Fruit fly (Drosophila melanogaster) whole organism, embryonic: ENCODE data around the gene CheA75a.
A peak's percentile ranks its signal among the peaks of the same experiment; 100 is the strongest.

Experiments used
- BEAF-32 ChIP-seq: fragments of 200-800 bp; sonication (Bioruptor generic); optimal IDR thresholded peaks from 3 replicates; lab custom pipeline; 2017; ENCODE audit warnings: missing biosample characterization, missing genetic modification characterization, mild to moderate bottlenecking, moderate library complexity, missing genetic modification reagents
- Blimp-1 ChIP-seq: fragments of 200-800 bp; sonication (Bioruptor generic); optimal IDR thresholded peaks from 3 replicates; lab custom pipeline; 2018; ENCODE audit warnings: missing biosample characterization, missing genetic modification characterization, mild to moderate bottlenecking, moderate library complexity, missing genetic modification reagents
- CG10366 ChIP-seq: fragments of 200-800 bp; sonication (Bioruptor generic); IDR thresholded peaks from 2 replicates; pipeline ENCODE4 v1.3.6; 2022; ENCODE audit warnings: missing biosample characterization, missing genetic modification characterization
- CG1233 ChIP-seq: fragments of 200-800 bp; sonication (Bioruptor generic); optimal IDR thresholded peaks from 4 replicates; lab custom pipeline; 2018; ENCODE audit warnings: missing biosample characterization, mild to moderate bottlenecking, missing genetic modification characterization
- CG12391 ChIP-seq: fragments of 200-800 bp; sonication (Bioruptor generic); optimal IDR thresholded peaks from 3 replicates; lab custom pipeline; 2018; ENCODE audit warnings: missing biosample characterization, mild to moderate bottlenecking, missing genetic modification characterization, moderate library complexity
- CG13894 ChIP-seq: fragments of 200-800 bp; sonication (Bioruptor generic); optimal IDR thresholded peaks from 3 replicates; lab custom pipeline; 2018; ENCODE audit warnings: missing biosample characterization, mild to moderate bottlenecking, missing genetic modification characterization, moderate library complexity
- CG15073 ChIP-seq: fragments of 200-800 bp; sonication (Bioruptor generic); optimal IDR thresholded peaks from 2 replicates; lab custom pipeline; 2016; ENCODE audit warnings: missing biosample characterization, missing genetic modification characterization
- CG15514 ChIP-seq: fragments of 200-800 bp; sonication (Bioruptor generic); optimal IDR thresholded peaks from 3 replicates; lab custom pipeline; 2017; ENCODE audit warnings: missing biosample characterization, missing genetic modification characterization, mild to moderate bottlenecking, moderate library complexity, missing genetic modification reagents
- CG16779 ChIP-seq: fragments of 200-800 bp; sonication (Bioruptor generic); IDR thresholded peaks from 2 replicates; pipeline ENCODE4 v1.3.6; 2022; ENCODE audit warnings: missing biosample characterization, missing genetic modification characterization
- CG18476 ChIP-seq: fragments of 200-800 bp; sonication (Bioruptor generic); optimal IDR thresholded peaks from 2 replicates; lab custom pipeline; 2016; ENCODE audit warnings: missing biosample characterization, mild to moderate bottlenecking, missing genetic modification characterization
- CG18599 ChIP-seq: fragments of 200-800 bp; sonication (Bioruptor generic); optimal IDR thresholded peaks from 3 replicates; lab custom pipeline; 2017; ENCODE audit warnings: missing biosample characterization, missing genetic modification characterization, mild to moderate bottlenecking, moderate library complexity, missing genetic modification reagents
- CG2116 ChIP-seq: fragments of 200-800 bp; sonication (Bioruptor generic); optimal IDR thresholded peaks from 3 replicates; lab custom pipeline; 2018; ENCODE audit warnings: missing biosample characterization, mild to moderate bottlenecking, missing genetic modification characterization
- CG2199 ChIP-seq: fragments of 200-800 bp; sonication (Bioruptor generic); IDR thresholded peaks from 3 replicates; pipeline ENCODE4 v1.3.6; 2022; ENCODE audit warnings: missing biosample characterization, missing genetic modification characterization
- CG2712 ChIP-seq: fragments of 200-800 bp; optimal IDR thresholded peaks from 3 replicates; lab custom pipeline; 2019; ENCODE audit warnings: missing biosample characterization, mild to moderate bottlenecking, missing genetic modification characterization, moderate library complexity
- CG31388 ChIP-seq: fragments of 200-800 bp; sonication (Bioruptor generic); optimal IDR thresholded peaks from 2 replicates; lab custom pipeline; 2016; ENCODE audit warnings: missing biosample characterization, missing genetic modification characterization
- CG32767 ChIP-seq: fragments of 200-800 bp; sonication (Bioruptor generic); IDR thresholded peaks from 2 replicates; pipeline ENCODE4 v1.3.6; 2022; ENCODE audit warnings: missing biosample characterization, missing genetic modification characterization
- CG3726 ChIP-seq: fragments of 200-800 bp; sonication (Bioruptor generic); IDR thresholded peaks from 3 replicates; pipeline ENCODE4, ENCODE4 v1.3.6; 2022; ENCODE audit warnings: missing biosample characterization, missing genetic modification characterization
- CG6854 ChIP-seq: fragments of 200-800 bp; sonication (Bioruptor generic); optimal IDR thresholded peaks from 3 replicates; lab custom pipeline; 2017; ENCODE audit warnings: missing biosample characterization, mild to moderate bottlenecking, missing genetic modification characterization
- CG7372 ChIP-seq: fragments of 200-800 bp; sonication (Bioruptor generic); IDR thresholded peaks from 2 replicates; pipeline ENCODE4 v1.3.6; 2022; ENCODE audit warnings: missing biosample characterization, missing genetic modification characterization
- CG8359 ChIP-seq: fragments of 200-800 bp; sonication (Bioruptor generic); optimal IDR thresholded peaks from 2 replicates; lab custom pipeline; 2017; ENCODE audit warnings: missing biosample characterization, mild to moderate bottlenecking, missing genetic modification characterization, borderline replicate concordance
- CG8478 ChIP-seq: fragments of >200 bp; optimal IDR thresholded peaks from 2 replicates; lab custom pipeline; 2018
- CHES-1-like ChIP-seq: fragments of 200-800 bp; sonication (Bioruptor generic); optimal IDR thresholded peaks from 2 replicates; lab custom pipeline; 2016; ENCODE audit warnings: missing biosample characterization, missing genetic modification characterization
- Dad ChIP-seq: fragments of 200-800 bp; sonication (Bioruptor generic); optimal IDR thresholded peaks from 3 replicates; lab custom pipeline; 2016; ENCODE audit warnings: missing biosample characterization, missing genetic modification characterization
- Dfd ChIP-seq, 2 experiments: fragments of >200 bp; optimal IDR thresholded peaks; 2 replicates each; lab custom pipeline; 2017; ENCODE audit warnings: missing biosample characterization in 2 of 2, missing genetic modification characterization in 2 of 2
- Dip3 ChIP-seq: fragments of 200-800 bp; sonication (Bioruptor generic); optimal IDR thresholded peaks from 3 replicates; lab custom pipeline; 2016; ENCODE audit warnings: missing biosample characterization, missing genetic modification characterization
- Fer2 ChIP-seq: fragments of 200-800 bp; sonication (Bioruptor generic); optimal IDR thresholded peaks from 2 replicates; lab custom pipeline; 2018; ENCODE audit warnings: missing biosample characterization, mild to moderate bottlenecking, missing genetic modification characterization, moderate library complexity
- Fer3 ChIP-seq: fragments of 200-800 bp; sonication (Bioruptor generic); optimal IDR thresholded peaks from 2 replicates; lab custom pipeline; 2018; ENCODE audit warnings: missing biosample characterization, mild to moderate bottlenecking, missing genetic modification characterization, moderate library complexity
- Hr39 ChIP-seq: fragments of >200 bp; optimal IDR thresholded peaks from 2 replicates; lab custom pipeline; 2017
- Mrtf ChIP-seq: fragments of 200-800 bp; sonication (Bioruptor generic); IDR thresholded peaks from 3 replicates; pipeline ENCODE4 v1.3.6; 2022; ENCODE audit warnings: missing biosample characterization, missing genetic modification characterization
- PHDP ChIP-seq: fragments of 200-800 bp; sonication (Bioruptor generic); optimal IDR thresholded peaks from 3 replicates; lab custom pipeline; 2018; ENCODE audit warnings: missing biosample characterization, mild to moderate bottlenecking, missing genetic modification characterization, moderate library complexity
- Ravus ChIP-seq: fragments of 200-800 bp; sonication (Bioruptor generic); IDR thresholded peaks from 2 replicates; pipeline ENCODE4 v1.3.6; 2022; ENCODE audit warnings: missing biosample characterization, missing genetic modification characterization
- Xbp1 ChIP-seq: fragments of 200-800 bp; sonication (Bioruptor generic); optimal IDR thresholded peaks from 3 replicates; lab custom pipeline; 2016; ENCODE audit warnings: missing biosample characterization, mild to moderate bottlenecking, missing genetic modification characterization
- YL-1 ChIP-seq: fragments of 200-800 bp; sonication (Bioruptor generic); optimal IDR thresholded peaks from 3 replicates; lab custom pipeline; 2017; ENCODE audit warnings: missing biosample characterization, mild to moderate bottlenecking, missing genetic modification characterization
- ato ChIP-seq: fragments of 200-800 bp; sonication (Bioruptor generic); IDR thresholded peaks from 2 replicates; pipeline ENCODE4 v1.3.6; 2022; ENCODE audit warnings: missing biosample characterization, missing genetic modification characterization; ENCODE audit not compliant: partially characterized antibody
- caup ChIP-seq: fragments of 200-800 bp; sonication (Bioruptor generic); optimal IDR thresholded peaks from 3 replicates; lab custom pipeline; 2017; ENCODE audit warnings: missing biosample characterization, mild to moderate bottlenecking, missing genetic modification characterization, moderate library complexity; ENCODE audit not compliant: severe bottlenecking
- cg ChIP-seq: fragments of 200-800 bp; sonication (Bioruptor generic); optimal IDR thresholded peaks from 3 replicates; lab custom pipeline; 2019; ENCODE audit warnings: missing biosample characterization, mild to moderate bottlenecking, missing genetic modification characterization, moderate library complexity
- chn ChIP-seq: fragments of 200-800 bp; sonication (Bioruptor generic); optimal IDR thresholded peaks from 2 replicates; lab custom pipeline; 2016; ENCODE audit warnings: missing biosample characterization, missing genetic modification characterization
- disco-r ChIP-seq: fragments of 200-800 bp; sonication (Bioruptor generic); optimal IDR thresholded peaks from 2 replicates; lab custom pipeline; 2016; ENCODE audit warnings: missing biosample characterization, missing genetic modification characterization
- gcm ChIP-seq: fragments of 200-800 bp; sonication (Bioruptor generic); optimal IDR thresholded peaks from 2 replicates; lab custom pipeline; 2019; ENCODE audit warnings: missing biosample characterization, mild to moderate bottlenecking, missing genetic modification characterization, moderate library complexity
- gsb ChIP-seq: fragments of 200-800 bp; sonication (Bioruptor generic); IDR thresholded peaks from 2 replicates; pipeline ENCODE4 v1.3.6; 2022; ENCODE audit warnings: missing biosample characterization, missing genetic modification characterization
- hbn ChIP-seq: fragments of 200-800 bp; sonication (Bioruptor generic); IDR thresholded peaks from 2 replicates; pipeline ENCODE4 v1.3.6; 2022; ENCODE audit warnings: missing biosample characterization, missing genetic modification characterization; ENCODE audit not compliant: partially characterized antibody
- hth ChIP-seq: fragments of >200 bp; optimal IDR thresholded peaks from 2 replicates; lab custom pipeline; 2017; ENCODE audit warnings: inconsistent platforms
- jing ChIP-seq: fragments of 200-800 bp; sonication (Bioruptor generic); optimal IDR thresholded peaks from 2 replicates; lab custom pipeline; 2018; ENCODE audit warnings: missing biosample characterization, mild to moderate bottlenecking, missing genetic modification characterization
- pb ChIP-seq: fragments of 200-800 bp; sonication (Bioruptor generic); optimal IDR thresholded peaks from 3 replicates; lab custom pipeline; 2016; ENCODE audit warnings: missing biosample characterization, missing genetic modification characterization
- pros ChIP-seq: fragments of 200-800 bp; sonication (Bioruptor generic); optimal IDR thresholded peaks from 3 replicates; lab custom pipeline; 2019; ENCODE audit warnings: missing biosample characterization, mild to moderate bottlenecking, missing genetic modification characterization, moderate library complexity
- psq ChIP-seq: fragments of 200-800 bp; sonication (Bioruptor generic); optimal IDR thresholded peaks from 2 replicates; lab custom pipeline; 2017; ENCODE audit warnings: missing biosample characterization, missing genetic modification characterization
- salm ChIP-seq: fragments of 200-800 bp; sonication (Bioruptor generic); optimal IDR thresholded peaks from 2 replicates; lab custom pipeline; 2018; ENCODE audit warnings: missing biosample characterization, mild to moderate bottlenecking, missing genetic modification characterization
- shn ChIP-seq: fragments of 200-800 bp; sonication (Bioruptor generic); optimal IDR thresholded peaks from 3 replicates; lab custom pipeline; 2016; ENCODE audit warnings: missing biosample characterization, missing genetic modification characterization
- so ChIP-seq: fragments of 200-800 bp; sonication (Bioruptor generic); IDR thresholded peaks from 3 replicates; pipeline ENCODE4 v1.3.6; 2022; ENCODE audit warnings: missing biosample characterization, missing genetic modification characterization
- toy ChIP-seq: fragments of 200-800 bp; sonication (Bioruptor generic); IDR thresholded peaks from 2 replicates; pipeline ENCODE4 v1.3.6; 2022; ENCODE audit warnings: missing biosample characterization, missing genetic modification characterization
- trem ChIP-seq: fragments of 200-800 bp; optimal IDR thresholded peaks from 3 replicates; lab custom pipeline; 2019; ENCODE audit warnings: missing biosample characterization, mild to moderate bottlenecking, missing genetic modification characterization, moderate library complexity

The CheA75a gene

dm6 chr3L:18212237-18212653 is 39.6 kb upstream of the CheA75a start (continued):
- TF ChIP-seq pros (no peak), CG31388 (GFP tag; lab: Kevin White, UChicago) (peak; percentile 54), Dip3 (GFP tag; lab: Kevin White, UChicago) (peak; percentile 24), CG12391 (tag; lab: Kevin White, UChicago) (peak; percentile 69), CG2116 (GFP tag; lab: Kevin White, UChicago) (peak; percentile 13), CG7372 (GFP tag; lab: Robert Waterston, UW) (peak; percentile 78), chn (peak; percentile 51), toy (GFP tag; lab: Robert Waterston, UW) (0 out of 2 replicates have a peak, but pooled peaks have one; percentile 31), Blimp-1 (GFP tag; lab: Kevin White, UChicago) (peak; percentile 77), trem (tag; lab: Kevin White, UChicago) (peak; percentile 40), YL-1 (no peak), hth (lab: Kevin White, UChicago) (no peak), BEAF-32 (GFP tag; lab: Kevin White, UChicago) (no peak), CG15073 (GFP tag; lab: Kevin White, UChicago) (peak; percentile 28), gsb (GFP tag; lab: Robert Waterston, UW) (peak; percentile 81), CG1233 (GFP tag; lab: Kevin White, UChicago) (peak; percentile 63), ato (GFP tag; lab: Robert Waterston, UW) (no peak), CG6854 (GFP tag; lab: Kevin White, UChicago) (peak; percentile 7), Mrtf (GFP tag; lab: Robert Waterston, UW) (peak; percentile 92), CG16779 (peak; percentile 66; the same call in 1 of the 2 replicates), psq (GFP tag; lab: Kevin White, UChicago) (peak; percentile 9), hbn (no peak), gcm (GFP tag; lab: Kevin White, UChicago) (peak; percentile 78), CG18476 (peak; percentile 63), Fer2 (tag; lab: Kevin White, UChicago) (no peak), CG2199 (GFP tag; lab: Robert Waterston, UW) (peak; percentile 83; the same call in 2 of the 3 replicates), Dad (GFP tag; lab: Kevin White, UChicago) (no peak), Ravus (peak; percentile 66), pb (GFP tag; lab: Kevin White, UChicago) (no peak), Hr39 (lab: Kevin White, UChicago) (no peak), jing (GFP tag; lab: Kevin White, UChicago) (peak; percentile 46), CG8359 (GFP tag; lab: Kevin White, UChicago) (peak; percentile 52), CG8478 (lab: Kevin White, UChicago) (no peak), CG3726 (peak; percentile 83), Fer3 (tag; lab: Kevin White, UChicago) (peak; percentile 46), CHES-1-like (GFP tag; lab: Kevin White, UChicago) (no peak), CG18599 (GFP tag; lab: Kevin White, UChicago) (peak; percentile 67), CG13894 (tag; lab: Kevin White, UChicago) (no peak), CG15514 (no peak), caup (GFP tag; lab: Kevin White, UChicago) (peak; percentile 46), PHDP (tag; lab: Kevin White, UChicago) (peak; percentile 58), shn (GFP tag; lab: Kevin White, UChicago) (no peak), CG2712 (tag; lab: Kevin White, UChicago) (peak; percentile 85), CG32767 (GFP tag; lab: Robert Waterston, UW) (peak; percentile 94), Dfd (GFP tag; optimal IDR thresholded peaks at IDR 0.05; lab: Kevin White, UChicago) (no peak), salm (tag; lab: Kevin White, UChicago) (peak; percentile 38), CG10366 (GFP tag; lab: Robert Waterston, UW) (peak; percentile 91), cg (no peak), so (GFP tag; lab: Robert Waterston, UW) (peak; percentile 93), Xbp1 (GFP tag; lab: Kevin White, UChicago) (peak; percentile 75), disco-r (GFP tag; lab: Kevin White, UChicago) (no peak)
